Worm (Caenorhabditis elegans) whole organism, L4/young adult: ENCODE results near the gene nuaf-3.
A peak's percentile ranks its signal among the peaks of the same experiment; 100 is the strongest.
"Not testable (repeated sequence)": the region's sequence is repeated elsewhere in the genome, so short reads cannot be mapped to it uniquely, and the experiment has no call there.

ENCODE experiments used
- W03F9.2 ChIP-seq: fragments of 150-350 bp; optimal IDR thresholded peaks from 2 replicates; lab custom pipeline; 2014; ENCODE audit warnings: missing biosample characterization, missing genetic modification characterization
- dao-5 ChIP-seq: sonication (generic microtip); optimal IDR thresholded peaks from 2 replicates; lab custom pipeline; 2016; ENCODE audit warnings: missing genotype, missing genetic modification characterization, moderate library complexity, missing compliant biosample characterization
- him-1 ChIP-seq: sonication (generic microtip); optimal IDR thresholded peaks from 2 replicates; lab custom pipeline; 2016; ENCODE audit warnings: missing genotype, missing genetic modification reagents, missing genetic modification characterization, missing compliant biosample characterization

Gene nuaf-3

ce11 chrIV:11183991-11184390, at the start of gene nuaf-3:
TSS of gene nuaf-3 (plus strand) at chrIV:11184291.
- TF ChIP-seq W03F9.2 (tag; lab: Kevin White, UChicago): no peak
- no peak for TF ChIP-seq dao-5 (tag; lab: Kevin White, UChicago)
- TF ChIP-seq him-1 (tag; lab: Kevin White, UChicago): no peak

ce11 chrIV:11142314-11143227, 41.5 kb upstream of the nuaf-3 start, which contains the start of gene skih-2:
TSS of gene skih-2 (minus strand) at chrIV:11142364.
- TF ChIP-seq W03F9.2 (tag; lab: Kevin White, UChicago): peak; percentile 14
- no peak for TF ChIP-seq dao-5 (tag; lab: Kevin White, UChicago)

ce11 chrIV:11143228-11143444, 41.0 kb upstream of the nuaf-3 start, which contains the start of gene F01G4.4:
TSS of gene F01G4.4 (plus strand) at chrIV:11143345.
- TF ChIP-seq him-1 (tag; lab: Kevin White, UChicago): no peak
- no peak for TF ChIP-seq dao-5 (tag; lab: Kevin White, UChicago)
- no peak for TF ChIP-seq W03F9.2 (tag; lab: Kevin White, UChicago)

DNA sequence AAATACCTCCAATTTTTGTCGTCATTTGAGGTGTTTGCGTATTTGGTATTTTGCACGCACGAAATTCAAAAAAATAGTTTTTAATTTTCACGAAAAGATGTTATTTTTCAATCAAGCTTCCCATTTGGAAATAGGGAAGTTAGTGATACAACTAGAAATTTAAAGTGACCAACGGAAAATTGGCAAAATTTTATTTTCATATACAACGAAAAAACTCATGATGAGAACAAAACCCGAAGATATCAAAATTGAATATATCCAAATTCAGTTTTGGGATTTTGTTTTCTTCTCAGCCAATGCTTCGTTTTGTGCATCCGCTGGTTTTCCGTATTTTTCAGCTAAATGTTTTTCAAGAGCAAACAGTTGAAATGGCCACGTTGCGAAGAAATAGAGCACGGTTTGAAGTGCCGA, 38.2 kb upstream of the nuaf-3 start:
- no peak for TF ChIP-seq dao-5 (tag; lab: Kevin White, UChicago)
- TF ChIP-seq him-1 (tag; lab: Kevin White, UChicago): no peak

ce11 chrIV:11146492-11146891, 37.6 kb upstream of the nuaf-3 start:
- TF ChIP-seq dao-5 (tag; lab: Kevin White, UChicago) (no peak), W03F9.2 (tag; lab: Kevin White, UChicago) (no peak), him-1 (tag; lab: Kevin White, UChicago) (no peak)

DNA sequence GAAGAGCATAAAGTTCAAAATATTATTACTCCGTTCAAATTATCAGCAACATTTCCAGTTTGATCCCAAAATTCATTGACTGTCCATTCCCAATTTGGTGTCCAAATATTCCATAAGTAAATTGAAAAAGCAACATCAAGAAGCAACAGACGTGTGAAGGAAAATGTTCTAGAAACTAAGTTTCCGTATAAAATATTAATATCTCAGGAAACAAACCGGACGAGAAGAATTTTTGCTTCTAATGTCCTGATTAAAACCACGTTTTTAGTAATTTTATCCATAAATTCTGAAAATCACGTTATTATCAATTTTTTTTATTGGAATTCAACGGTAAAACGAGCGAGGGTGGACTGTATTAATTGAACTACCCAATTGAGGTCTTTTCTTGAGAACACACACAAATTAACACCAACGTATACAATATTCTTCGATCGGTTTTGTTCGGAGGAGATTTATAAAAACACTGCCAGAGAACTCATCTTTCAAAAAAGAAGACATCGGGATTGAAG, 37.1 kb upstream of the nuaf-3 start, which contains the start of gene pigq-1:
Gene pigq-1 (minus strand): TSS at position 286 of the 509 bp plus-strand sequence.
- TF ChIP-seq W03F9.2 (tag; lab: Kevin White, UChicago) (no peak), dao-5 (tag; lab: Kevin White, UChicago) (peak; percentile 12)

DNA sequence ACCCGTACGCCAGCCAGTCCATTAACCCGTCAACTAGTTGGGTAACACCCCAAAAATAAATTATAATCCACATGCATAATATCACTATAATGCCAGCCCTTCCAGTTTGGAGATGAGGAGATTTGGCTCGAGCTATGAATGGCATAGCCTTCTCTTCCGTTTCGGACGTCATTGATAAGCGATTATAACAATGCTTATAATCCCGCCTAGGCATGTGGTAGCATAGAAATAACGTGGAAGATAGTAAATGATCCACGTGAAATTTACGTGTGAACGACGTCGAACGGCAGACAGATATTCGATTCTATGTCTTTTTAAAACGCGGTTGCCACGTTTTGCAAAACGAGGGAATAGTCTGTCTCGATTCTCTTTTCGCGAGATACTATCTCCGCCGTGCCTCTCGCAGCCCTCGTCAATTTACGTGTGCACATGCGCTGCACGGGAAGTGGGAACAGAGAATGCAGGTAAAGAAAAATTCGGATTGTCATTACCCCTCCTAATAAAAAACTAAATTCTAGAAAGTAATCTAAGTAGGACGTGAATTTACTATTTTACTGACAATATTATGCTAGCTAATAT, 35.2 kb upstream of the nuaf-3 start:
- TF ChIP-seq dao-5 (tag; lab: Kevin White, UChicago): no peak
- TF ChIP-seq W03F9.2 (tag; lab: Kevin White, UChicago): peak; percentile 26

DNA sequence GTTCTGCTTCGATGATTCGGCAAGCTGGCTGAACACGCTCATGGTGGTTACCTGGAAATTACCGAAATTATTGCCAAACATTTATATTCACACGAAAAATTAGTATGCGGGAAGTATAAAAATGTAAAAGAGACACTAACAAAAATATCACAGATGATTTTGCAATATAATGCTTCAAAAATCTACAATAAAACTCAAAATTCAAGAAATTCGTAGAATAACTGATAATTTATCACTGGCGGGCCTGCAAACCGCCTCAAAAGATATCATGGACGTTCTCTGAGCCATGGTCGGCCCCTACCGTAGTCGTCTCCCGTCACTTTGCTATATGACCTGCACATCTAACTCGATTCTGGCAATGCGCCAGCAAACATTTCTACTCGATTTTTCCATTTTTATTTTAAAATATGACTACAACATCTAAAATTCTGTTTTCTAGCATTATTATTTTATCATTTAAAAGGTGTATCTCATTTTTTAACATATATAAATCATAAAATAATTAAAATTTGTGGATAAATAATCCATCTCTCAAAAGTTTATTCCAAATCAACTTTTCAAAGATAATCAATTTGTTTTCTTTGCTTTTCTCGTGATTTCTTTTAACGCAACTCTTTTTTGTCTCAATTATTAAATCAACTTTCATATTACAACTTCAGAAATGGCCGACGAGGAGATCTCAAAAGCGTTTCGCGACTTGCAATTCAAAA, 34.5 kb upstream of the nuaf-3 start, which contains the start of the genes F01G4.6 and pfd-1:
Gene F01G4.6 (minus strand): TSS at position 51 of the 710 bp plus-strand sequence.
Gene pfd-1 (plus strand): TSS at position 660 of the 710 bp plus-strand sequence.
- TF ChIP-seq dao-5 (tag; lab: Kevin White, UChicago): no peak
- TF ChIP-seq W03F9.2 (tag; lab: Kevin White, UChicago): peak; percentile 92
- TF ChIP-seq him-1 (tag; lab: Kevin White, UChicago): peak; percentile 40

DNA sequence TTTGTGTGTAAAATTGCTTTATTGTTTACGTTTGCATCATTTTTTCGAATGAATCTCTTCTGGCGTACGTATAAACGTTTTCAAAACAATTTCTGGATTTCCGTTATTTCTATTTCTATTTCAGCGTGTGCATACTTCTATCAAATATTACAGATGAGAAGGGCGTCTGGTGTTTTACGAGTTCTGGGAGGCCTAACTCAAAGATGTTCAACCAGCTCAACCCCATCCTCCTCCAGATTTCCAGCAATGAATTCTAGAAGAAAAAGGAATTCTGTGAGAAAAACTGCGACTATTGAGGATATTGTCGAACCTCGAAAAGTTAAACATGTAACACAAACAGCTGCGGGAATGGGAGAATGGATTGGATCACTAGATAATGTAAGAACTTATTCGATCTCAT, 33.2 kb upstream of the nuaf-3 start, which contains the start of gene C08F8.2:
Gene C08F8.2 (plus strand): TSS at position 154 of the 400 bp plus-strand sequence.
- TF ChIP-seq dao-5 (tag; lab: Kevin White, UChicago): no peak
- TF ChIP-seq him-1 (tag; lab: Kevin White, UChicago): no peak
- no peak for TF ChIP-seq W03F9.2 (tag; lab: Kevin White, UChicago)

DNA sequence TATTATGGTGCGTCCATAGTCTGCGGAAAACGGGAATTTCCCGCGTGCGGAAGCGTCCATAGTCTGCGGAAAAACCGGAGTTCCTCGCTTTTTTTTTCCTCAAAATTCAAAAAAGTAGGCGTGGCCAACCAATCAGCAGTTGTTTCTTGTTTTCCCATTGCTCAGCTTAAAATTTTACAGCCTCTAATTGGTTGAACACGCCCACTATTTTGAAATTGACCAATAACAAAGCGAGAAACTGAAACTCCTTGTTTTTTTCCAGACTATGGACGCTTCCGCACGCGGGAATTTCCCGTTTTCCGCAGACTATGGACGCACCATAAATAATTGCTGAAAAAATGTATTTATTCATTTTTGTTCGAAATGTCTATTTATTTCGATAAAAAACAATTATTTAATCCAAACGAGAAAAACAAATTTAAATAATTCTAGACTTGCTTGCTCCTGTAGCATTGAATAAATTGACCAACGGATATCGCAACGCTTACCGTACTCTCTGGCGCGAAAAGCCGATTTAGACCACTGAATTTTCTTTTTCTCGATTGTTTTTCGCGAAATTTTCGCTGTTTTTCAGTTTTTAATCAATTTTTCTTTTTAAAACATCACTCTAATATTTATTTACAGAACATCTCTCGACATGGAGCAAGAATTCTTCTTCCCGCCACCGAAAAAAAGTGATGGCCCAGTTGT, 29.5 kb upstream of the nuaf-3 start, which contains the start of gene C08F8.3:
Gene C08F8.3 (plus strand): TSS at position 620 of the 690 bp plus-strand sequence.
- TF ChIP-seq dao-5, him-1, W03F9.2 (tag; lab: Kevin White, UChicago): not testable (repeated sequence)

DNA sequence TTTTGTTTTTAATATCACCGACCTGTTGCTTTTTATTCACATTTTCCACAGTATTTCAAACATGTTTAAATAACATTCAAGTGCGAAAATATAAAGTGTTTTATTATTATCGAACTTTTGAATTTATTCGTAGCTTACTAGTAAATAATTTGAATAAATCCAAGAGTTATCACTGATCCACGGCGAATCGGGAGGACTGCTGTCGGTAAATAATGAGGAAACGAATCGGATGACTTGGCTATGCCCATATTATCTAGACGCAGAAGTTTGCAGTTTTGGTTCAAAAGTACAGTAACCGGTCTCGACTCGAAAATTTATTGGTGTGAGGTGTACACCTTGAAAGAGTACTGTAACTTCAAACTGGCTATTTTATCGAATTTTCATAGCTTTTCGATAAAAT, 27.6 kb upstream of the nuaf-3 start:
- no peak for TF ChIP-seq W03F9.2 (tag; lab: Kevin White, UChicago)
- TF ChIP-seq him-1 (tag; lab: Kevin White, UChicago): no peak
- TF ChIP-seq dao-5 (tag; lab: Kevin White, UChicago): no peak

DNA sequence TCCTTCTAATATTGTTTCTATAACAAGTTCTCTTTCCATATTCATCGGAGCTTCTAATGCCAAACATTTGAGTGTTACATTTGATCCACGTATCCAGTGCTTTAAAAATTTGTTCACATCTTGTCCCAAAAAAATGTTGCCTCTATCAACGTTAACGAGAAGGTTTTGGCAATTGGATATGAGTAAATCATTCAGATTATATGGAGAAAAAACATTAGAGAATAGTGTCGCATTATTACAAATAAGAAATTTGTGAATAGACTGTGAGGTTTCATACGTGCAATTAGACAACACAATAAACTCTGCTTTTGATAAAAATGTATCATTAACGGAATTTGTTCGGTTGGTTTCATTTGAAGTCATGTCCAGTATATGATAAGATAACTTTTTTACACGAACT, 24.2 kb upstream of the nuaf-3 start, which contains the start of gene mboa-4:
Gene mboa-4 (minus strand): TSS at position 101 of the 400 bp plus-strand sequence.
- TF ChIP-seq dao-5 (tag; lab: Kevin White, UChicago) (no peak), W03F9.2 (tag; lab: Kevin White, UChicago) (no peak), him-1 (tag; lab: Kevin White, UChicago) (no peak)
